Worm (Caenorhabditis elegans): Measurements from ENCODE around the gene pafo-1.

Gene pafo-1

ce11 chrV:11496283-11496682, 25.2 kb upstream of the pafo-1 start, which contains the start of gene htrl-1 (continued):
- no peak for TF ChIP-seq akir-1 (GFP tag; optimal IDR thresholded peaks at IDR 0.05)
- TF ChIP-seq attf-6 (GFP tag; IDR thresholded peaks at IDR 0.05) = no peak

- TF ChIP-seq akir-1 (GFP tag; optimal IDR thresholded peaks at IDR 0.05) = no peak
- TF ChIP-seq attf-6 (GFP tag; IDR thresholded peaks at IDR 0.05) = no peak
- TF ChIP-seq hrde-1 (tag; optimal IDR thresholded peaks at IDR 0.05; ENCODE audit: borderline replicate concordance) = no peak
- TF ChIP-seq let-607 (tag; optimal IDR thresholded peaks at IDR 0.05) = no peak
- no peak for TF ChIP-seq B0336.3 (GFP tag; IDR thresholded peaks at IDR 0.05)
Observed at ce11 chrV:11497475-11497874, 24.0 kb upstream of the pafo-1 start.

ce11 chrV:11499786-11500185, 21.7 kb upstream of the pafo-1 start:
- peak; percentile 10 for TF ChIP-seq somi-1 (GFP tag; optimal IDR thresholded peaks at IDR 0.05)
- no peak for TF ChIP-seq rcor-1 (GFP tag; IDR thresholded peaks at IDR 0.05)

ce11 chrV:11500980-11501379, 20.5 kb upstream of the pafo-1 start:
- TF ChIP-seq nhr-80 (tag; optimal IDR thresholded peaks at IDR 0.05) (peak; percentile 60), ceh-100 (GFP tag; IDR thresholded peaks at IDR 0.05) (no peak), hlh-26 (GFP tag; conservative IDR thresholded peaks at IDR 0.05) (no peak)

- no peak for TF ChIP-seq Y79H2A.3 (GFP tag; conservative IDR thresholded peaks at IDR 0.05)
- TF ChIP-seq nfyb-1 (GFP tag; IDR thresholded peaks at IDR 0.05) = peak; percentile 99
- peak; percentile 98 for TF ChIP-seq nfya-2 (GFP tag; IDR thresholded peaks at IDR 0.05)
- TF ChIP-seq rpc-1 (optimal IDR thresholded peaks at IDR 0.05) = no peak
- TF ChIP-seq rpc-1 (tag; optimal IDR thresholded peaks at IDR 0.05) = no peak
- peak in 1 of 3 experiments; percentile 45 for TF ChIP-seq lin-35 (GFP tag; optimal IDR thresholded peaks at IDR 0.05)
- no peak for TF ChIP-seq attf-5 (GFP tag; optimal IDR thresholded peaks at IDR 0.05)
- no peak for TF ChIP-seq D2030.7 (GFP tag; IDR thresholded peaks at IDR 0.05)
- peak; percentile 43 for TF ChIP-seq lin-54 (GFP tag; optimal IDR thresholded peaks at IDR 0.05)
- no peak for TF ChIP-seq snpc-1.1 (tag; optimal IDR thresholded peaks at IDR 0.05; ENCODE audit: insufficient read depth)
Observed at ce11 chrV:11503081-11503751, 18.3 kb upstream of the pafo-1 start, which contains the start of gene C55A6.12. Gene C55A6.12, minus strand, starts transcription at chrV:11503131.

ce11 chrV:11504853-11505397, 16.6 kb upstream of the pafo-1 start, which contains the start of the genes C55A6.1 and C55A6.10:
Gene C55A6.1, minus strand, starts transcription at chrV:11504968.
Gene C55A6.10, plus strand, starts transcription at chrV:11505347.
- TF ChIP-seq lsl-1 (GFP tag; optimal IDR thresholded peaks at IDR 0.05) (peak; percentile 61), let-607 (tag; optimal IDR thresholded peaks at IDR 0.05) (peak in 1 of 2 experiments; percentile 29), attf-5 (GFP tag; optimal IDR thresholded peaks at IDR 0.05) (peak; percentile 86), snpc-1.1 (tag; optimal IDR thresholded peaks at IDR 0.05; ENCODE audit: insufficient read depth) (peak; percentile 21), madf-3 (GFP tag; IDR thresholded peaks at IDR 0.05) (peak; percentile 64; the same call in 1 of the 2 replicates), cebp-1 (GFP tag; IDR thresholded peaks at IDR 0.05) (0 out of 2 replicates have a peak, but pooled peaks have one; percentile 32), cebp-1 (tag; optimal IDR thresholded peaks at IDR 0.05) (peak; percentile 79), egrh-3 (GFP tag; IDR thresholded peaks at IDR 0.05) (peak; percentile 69; the same call in 1 of the 2 replicates), aptf-2 (GFP tag; conservative IDR thresholded peaks at IDR 0.05) (0 out of 2 replicates have a peak, but pooled peaks have one; percentile 25), Y56A3A.18 (GFP tag; IDR thresholded peaks at IDR 0.05) (peak; percentile 70; the same call in 1 of the 2 replicates), tlf-1 (GFP tag; optimal IDR thresholded peaks at IDR 0.05) (peak; percentile 30), C06A6.2 (GFP tag; conservative IDR thresholded peaks at IDR 0.05) (peak; percentile 83), let-526 (GFP tag; IDR thresholded peaks at IDR 0.05) (peak; percentile 67; the same call in 1 of the 2 replicates), nhr-90 (tag; optimal IDR thresholded peaks at IDR 0.05) (peak; percentile 20), mcd-1 (GFP tag; IDR thresholded peaks at IDR 0.05) (peak; percentile 91), F23B12.7 (tag; optimal IDR thresholded peaks at IDR 0.05; ENCODE audit: insufficient read depth) (peak; percentile 56), hmg-1.2 (GFP tag; IDR thresholded peaks at IDR 0.05) (peak; percentile 64; the same call in 1 of the 2 replicates), attf-6 (GFP tag; IDR thresholded peaks at IDR 0.05) (peak; percentile 76), snpc-3.4 (tag; optimal IDR thresholded peaks at IDR 0.05) (peak; percentile 69), C17E4.6 (GFP tag; IDR thresholded peaks at IDR 0.05) (peak; percentile 67), K12H6.12 (tag; optimal IDR thresholded peaks at IDR 0.05) (peak; percentile 50)
